Fruit fly (Drosophila melanogaster) whole organism, wandering third instar larva: Measurements from ENCODE around the gene trol.

Source experiments
- CG9705 ChIP-seq: fragments of 200-800 bp; sonication (Bioruptor generic); optimal IDR thresholded peaks from 2 replicates; lab custom pipeline; 2018; ENCODE audit warnings: missing biosample characterization, mild to moderate bottlenecking, missing genetic modification characterization
- CrebA ChIP-seq: fragments of 200-800 bp; sonication (Bioruptor generic); optimal IDR thresholded peaks from 2 replicates; lab custom pipeline; 2016; ENCODE audit warnings: missing biosample characterization, mild to moderate bottlenecking, missing genetic modification characterization, borderline replicate concordance
- Dfd ChIP-seq: fragments of >200 bp; optimal IDR thresholded peaks from 2 replicates; lab custom pipeline; 2017; ENCODE audit warnings: missing biosample characterization, missing genetic modification characterization
- GATAd ChIP-seq: sonication (Bioruptor generic); optimal IDR thresholded peaks from 2 replicates; lab custom pipeline; 2016; ENCODE audit warnings: missing biosample characterization, missing genetic modification characterization
- HLH106 ChIP-seq: fragments of 200-800 bp; optimal IDR thresholded peaks from 3 replicates; lab custom pipeline; 2019; ENCODE audit warnings: missing biosample characterization, mild to moderate bottlenecking, missing genetic modification characterization, moderate library complexity
- Hr78 ChIP-seq: fragments of >200 bp; optimal IDR thresholded peaks from 2 replicates; lab custom pipeline; 2017; ENCODE audit warnings: missing biosample characterization, missing genetic modification characterization
- Hr83 ChIP-seq: fragments of 200-300 bp; sonication (Bioruptor generic); optimal IDR thresholded peaks from 2 replicates; lab custom pipeline; 2016; ENCODE audit warnings: missing biosample characterization, mild to moderate bottlenecking, missing genetic modification characterization, moderate library complexity; ENCODE audit not compliant: poor library complexity, severe bottlenecking
- Jra ChIP-seq: sonication (Bioruptor generic); optimal IDR thresholded peaks from 2 replicates; lab custom pipeline; 2016; ENCODE audit warnings: missing biosample characterization, missing genetic modification characterization
- Myc ChIP-seq: fragments of >200 bp; optimal IDR thresholded peaks from 2 replicates; lab custom pipeline; 2017
- N ChIP-seq: fragments of >200 bp; optimal IDR thresholded peaks from 2 replicates; lab custom pipeline; 2018; ENCODE audit warnings: missing biosample characterization, missing external identifiers, missing genetic modification characterization
- OdsH ChIP-seq: fragments of 200-800 bp; sonication (Bioruptor generic); optimal IDR thresholded peaks from 2 replicates; lab custom pipeline; 2016; ENCODE audit warnings: missing biosample characterization, mild to moderate bottlenecking, missing genetic modification characterization
- Rel ChIP-seq, 2 experiments: fragments of 200-800 bp; sonication (Bioruptor generic) in 1 of 2; optimal IDR thresholded peaks; 2 replicates in 1 of 2; 3 replicates in 1 of 2; lab custom pipeline; 2016 to 2019; ENCODE audit warnings: mild to moderate bottlenecking in 2 of 2, missing biosample characterization in 2 of 2, missing genetic modification characterization in 2 of 2, moderate library complexity in 1 of 2
- Vsx2 ChIP-seq: fragments of 200-300, 225-300 bp; sonication (Bioruptor generic); optimal IDR thresholded peaks from 2 replicates; lab custom pipeline; 2018; ENCODE audit warnings: missing biosample characterization, missing genetic modification characterization; ENCODE audit not compliant: partially characterized antibody
- brk ChIP-seq: fragments of 200-800 bp; sonication (Bioruptor generic); optimal IDR thresholded peaks from 2 replicates; lab custom pipeline; 2016; ENCODE audit warnings: missing biosample characterization, mild to moderate bottlenecking, missing genetic modification characterization
- dmrt93B ChIP-seq: fragments of 200-800 bp; sonication (Bioruptor generic); optimal IDR thresholded peaks from 2 replicates; lab custom pipeline; 2018; ENCODE audit warnings: missing biosample characterization, mild to moderate bottlenecking, missing genetic modification characterization
- dsf ChIP-seq: sonication (Bioruptor generic); optimal IDR thresholded peaks from 2 replicates; lab custom pipeline; 2016; ENCODE audit warnings: missing biosample characterization, missing genetic modification characterization, borderline replicate concordance
- ey ChIP-seq: fragments of 200-800 bp; sonication (Bioruptor generic); optimal IDR thresholded peaks from 2 replicates; lab custom pipeline; 2016; ENCODE audit warnings: missing biosample characterization, missing genetic modification characterization
- foxo ChIP-seq, 2 experiments: fragments of 200-800 bp; sonication (Bioruptor generic); optimal IDR thresholded peaks; 2 replicates in 1 of 2; 3 replicates in 1 of 2; lab custom pipeline; 2016 to 2017; ENCODE audit warnings: missing biosample characterization in 2 of 2, missing genetic modification characterization in 2 of 2
- fru ChIP-seq: fragments of 200-800 bp; sonication (Bioruptor generic); optimal IDR thresholded peaks from 3 replicates; lab custom pipeline; 2016; ENCODE audit warnings: missing biosample characterization, mild to moderate bottlenecking, missing genetic modification characterization
- h ChIP-seq: fragments of 200-800 bp; sonication (Bioruptor generic); optimal IDR thresholded peaks from 3 replicates; lab custom pipeline; 2016; ENCODE audit warnings: missing biosample characterization, mild to moderate bottlenecking, missing genetic modification characterization
- jim ChIP-seq: fragments of 175-275, 200-325 bp; sonication (Bioruptor generic); optimal IDR thresholded peaks from 2 replicates; lab custom pipeline; 2016; ENCODE audit warnings: missing biosample characterization, mild to moderate bottlenecking, missing genetic modification characterization
- lola ChIP-seq: fragments of >200 bp; optimal IDR thresholded peaks from 2 replicates; lab custom pipeline; 2017; ENCODE audit warnings: missing biosample characterization, missing genetic modification characterization
- psq ChIP-seq: fragments of 200-800 bp; sonication (Bioruptor generic); optimal IDR thresholded peaks from 3 replicates; lab custom pipeline; 2017; ENCODE audit warnings: missing biosample characterization, mild to moderate bottlenecking, missing genetic modification characterization, moderate library complexity
- rgr ChIP-seq: fragments of 200-800 bp; sonication (Bioruptor generic); optimal IDR thresholded peaks from 3 replicates; lab custom pipeline; 2016; ENCODE audit warnings: missing biosample characterization, mild to moderate bottlenecking, missing genetic modification characterization
- sage ChIP-seq: fragments of 200-800 bp; sonication (Bioruptor generic); optimal IDR thresholded peaks from 2 replicates; lab custom pipeline; 2016; ENCODE audit warnings: missing biosample characterization, mild to moderate bottlenecking, missing genetic modification characterization
- sv ChIP-seq: fragments of 200-800 bp; sonication (Bioruptor generic); optimal IDR thresholded peaks from 3 replicates; lab custom pipeline; 2016; ENCODE audit warnings: missing biosample characterization, missing genetic modification characterization
- usp ChIP-seq: fragments of >200 bp; optimal IDR thresholded peaks from 2 replicates; lab custom pipeline; 2017; ENCODE audit warnings: missing biosample characterization, missing genetic modification characterization
- woc ChIP-seq: sonication (Bioruptor generic); optimal IDR thresholded peaks from 2 replicates; lab custom pipeline; 2016; ENCODE audit warnings: missing biosample characterization, mild to moderate bottlenecking, missing genetic modification characterization

The trol gene

dm6 chrX:2551906-2552305 is 6.7 kb upstream of the trol start, which contains the start of gene Pdfr:
TSS of gene Pdfr (plus strand) at chrX:2552206.
- TF ChIP-seq usp (GFP tag; lab: Kevin White, UChicago) (no peak), HLH106 (no peak), sage (GFP tag; lab: Kevin White, UChicago) (no peak), fru (GFP tag; lab: Kevin White, UChicago) (no peak), h (no peak)
- TF ChIP-seq, all 38 proteins: peak for 0

DNA sequence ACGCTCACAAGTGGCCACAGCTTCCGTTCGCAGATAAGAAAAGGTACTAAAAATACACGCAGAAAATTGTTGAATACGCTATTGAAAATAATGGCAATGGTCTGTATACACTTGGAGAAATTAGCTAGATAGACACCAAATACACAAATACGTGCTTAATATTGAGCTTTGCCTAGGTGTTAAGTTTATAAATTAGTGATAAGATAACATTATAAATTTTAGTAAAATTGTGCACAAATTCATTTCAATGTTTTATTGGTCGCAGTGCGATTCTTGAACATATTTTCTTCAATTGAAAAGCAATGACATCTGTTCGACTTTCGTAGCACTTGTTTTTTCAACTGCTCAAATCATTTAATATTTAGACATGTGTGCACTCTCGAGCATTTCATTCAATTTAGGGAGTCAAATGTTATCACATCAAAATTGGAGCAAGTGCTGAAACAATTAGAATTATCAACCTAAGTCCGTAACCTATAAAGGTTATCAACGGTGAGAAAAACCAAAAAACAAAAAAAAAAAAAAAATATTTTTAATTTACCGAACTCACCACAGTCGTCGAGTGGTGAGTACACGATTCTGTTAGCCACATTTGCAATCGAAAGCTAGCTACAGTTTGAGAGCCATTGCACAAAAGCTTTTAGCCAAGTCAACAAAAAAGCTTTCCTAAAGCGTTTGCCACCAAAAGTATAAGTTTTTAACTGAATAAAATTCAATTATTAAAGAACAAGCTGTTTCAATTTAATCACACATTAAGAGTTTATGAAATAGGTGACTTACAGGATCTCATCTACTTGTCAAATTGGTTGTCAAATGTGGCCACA is 1.6 kb upstream of the trol start:
- TF ChIP-seq sage (GFP tag; lab: Kevin White, UChicago) (no peak), fru (GFP tag; lab: Kevin White, UChicago) (peak; percentile 33), rgr (GFP tag; lab: Kevin White, UChicago) (peak; percentile 25), ey (GFP tag; lab: Kevin White, UChicago) (peak; percentile 15), dmrt93B (GFP tag; lab: Kevin White, UChicago) (no peak), dsf (GFP tag; lab: Kevin White, UChicago) (no peak), Jra (GFP tag; lab: Kevin White, UChicago) (no peak), psq (GFP tag; lab: Kevin White, UChicago) (no peak), Myc (lab: Kevin White, UChicago) (peak; percentile 45), Vsx2 (no peak), foxo (GFP tag; optimal IDR thresholded peaks at IDR 0.05; lab: Kevin White, UChicago) (peak in 1 of 2 experiments; percentile 27), h (peak; percentile 7)

dm6 chrX:2546260-2546659 is 1.0 kb upstream of the trol start:
- TF ChIP-seq OdsH (GFP tag; lab: Kevin White, UChicago) (no peak), Rel (GFP tag; optimal IDR thresholded peaks at IDR 0.05; lab: Kevin White, UChicago) (no peak), Rel (tag; optimal IDR thresholded peaks at IDR 0.05; lab: Kevin White, UChicago) (peak; percentile 1)

DNA sequence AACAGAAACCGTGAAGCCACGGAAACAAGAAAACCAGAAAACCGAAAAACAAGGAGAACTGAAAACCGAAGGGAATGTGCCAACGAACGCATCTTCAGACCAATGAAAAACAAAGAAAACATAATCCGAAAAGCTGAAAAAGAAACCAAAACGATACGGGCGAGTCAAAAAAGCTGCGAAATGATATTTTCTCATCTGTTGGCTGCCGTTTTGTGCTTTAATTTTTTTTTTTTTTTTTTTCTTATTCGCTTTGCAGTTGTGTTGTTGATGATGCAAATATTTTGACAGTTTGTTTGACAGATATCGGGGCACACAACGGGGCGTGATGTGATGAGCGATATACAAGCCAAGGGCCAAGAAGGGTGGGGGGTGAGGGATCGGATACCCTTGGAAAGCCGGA is 2.7 kb downstream of the trol start:
- TF ChIP-seq fru (GFP tag; lab: Kevin White, UChicago) (no peak), N (GFP tag; lab: Kevin White, UChicago) (no peak), OdsH (GFP tag; lab: Kevin White, UChicago) (no peak), lola (GFP tag; lab: Kevin White, UChicago) (no peak), dsf (GFP tag; lab: Kevin White, UChicago) (no peak), dmrt93B (GFP tag; lab: Kevin White, UChicago) (no peak), Jra (GFP tag; lab: Kevin White, UChicago) (no peak), GATAd (GFP tag; lab: Kevin White, UChicago) (no peak), CG9705 (GFP tag; lab: Kevin White, UChicago) (no peak), Hr83 (GFP tag; lab: Kevin White, UChicago) (no peak), rgr (GFP tag; lab: Kevin White, UChicago) (no peak), Dfd (GFP tag; lab: Kevin White, UChicago) (no peak), Hr78 (GFP tag; lab: Kevin White, UChicago) (no peak), sv (GFP tag; lab: Kevin White, UChicago) (no peak)

dm6 chrX:2539495-2539894 is 5.7 kb downstream of the trol start:
- TF ChIP-seq woc (GFP tag; lab: Kevin White, UChicago) = no peak
- TF ChIP-seq ey (GFP tag; lab: Kevin White, UChicago) = no peak
- no peak for TF ChIP-seq CG9705 (GFP tag; lab: Kevin White, UChicago)
- TF ChIP-seq Hr83 (GFP tag; lab: Kevin White, UChicago) = no peak
- no peak for TF ChIP-seq usp (GFP tag; lab: Kevin White, UChicago)
- no peak for TF ChIP-seq brk
- no peak for TF ChIP-seq sage (GFP tag; lab: Kevin White, UChicago)
- no peak for TF ChIP-seq GATAd (GFP tag; lab: Kevin White, UChicago)
- no peak for TF ChIP-seq CrebA (GFP tag; lab: Kevin White, UChicago)
- TF ChIP-seq dmrt93B (GFP tag; lab: Kevin White, UChicago) = no peak
- no peak for TF ChIP-seq sv (GFP tag; lab: Kevin White, UChicago)
- no peak for TF ChIP-seq jim (GFP tag; lab: Kevin White, UChicago)
- no peak for TF ChIP-seq fru (GFP tag; lab: Kevin White, UChicago)
